Worm (Caenorhabditis elegans) whole organism, young adult: ENCODE results near the gene ippk-1.

ENCODE experiments used
- F33H1.4 ChIP-seq: fragments of 200-800 bp; sonication (Bioruptor generic); IDR thresholded peaks from 2 replicates; pipeline ENCODE4 v1.3.6; 2022; ENCODE audit warnings: missing genetic modification reagents, missing genetic modification characterization, missing compliant biosample characterization
- F57C9.4 ChIP-seq: sonication (generic microtip); optimal IDR thresholded peaks from 2 replicates; lab custom pipeline; 2017; ENCODE audit warnings: mild to moderate bottlenecking, missing genetic modification characterization, missing compliant biosample characterization
- ama-1 ChIP-seq, 3 experiments: fragments of 150-350 bp in 1 of 3; sonication (generic microtip) in 2 of 3; optimal IDR thresholded peaks; 2 replicates each; lab custom pipeline; 2014 to 2018; ENCODE audit warnings: missing biosample characterization in 2 of 3, missing genetic modification characterization in 2 of 3, missing genetic modification reagents in 2 of 3
- ceh-58 ChIP-seq: fragments of 200-800 bp; sonication (Bioruptor generic); IDR thresholded peaks from 2 replicates; pipeline ENCODE4 v1.3.6; 2022; ENCODE audit warnings: missing genetic modification characterization, missing compliant biosample characterization
- him-1 ChIP-seq: sonication (generic microtip); optimal IDR thresholded peaks from 2 replicates; lab custom pipeline; 2016; ENCODE audit warnings: missing genotype, missing genetic modification reagents, missing genetic modification characterization, missing compliant biosample characterization
- hlh-12 ChIP-seq: sonication (generic microtip); optimal IDR thresholded peaks from 2 replicates; lab custom pipeline; 2016; ENCODE audit warnings: missing genetic modification characterization, missing compliant biosample characterization
- ztf-6 ChIP-seq: fragments of 200-800 bp; sonication (Bioruptor generic); IDR thresholded peaks from 2 replicates; pipeline ENCODE4 v1.3.6; 2022; ENCODE audit warnings: missing genetic modification reagents, missing genetic modification characterization, missing compliant biosample characterization

- TF ChIP-seq ztf-6 (GFP tag; lab: Robert Waterston, UW): no peak
- no peak for TF ChIP-seq ama-1 (optimal IDR thresholded peaks at IDR 0.05; lab: Kevin White, UChicago)
- no peak for TF ChIP-seq ama-1 (GFP tag; optimal IDR thresholded peaks at IDR 0.05; lab: Kevin White, UChicago)
- no peak for TF ChIP-seq ceh-58 (GFP tag; lab: Robert Waterston, UW)
- TF ChIP-seq F33H1.4 (GFP tag; lab: Robert Waterston, UW): no peak
- TF ChIP-seq hlh-12 (tag; lab: Kevin White, UChicago): no peak
- no peak for TF ChIP-seq F57C9.4 (tag; lab: Kevin White, UChicago)
- TF ChIP-seq him-1: no peak
Measured at ce11 chrII:12076355-12076754, 33.6 kb downstream of the ippk-1 start.
